Worm (Caenorhabditis elegans): ENCODE data around the gene srg-65.
"Not testable (repeated sequence)": the region's sequence is repeated elsewhere in the genome, so short reads cannot be mapped to it uniquely, and the experiment has no call there.

Gene srg-65

DNA sequence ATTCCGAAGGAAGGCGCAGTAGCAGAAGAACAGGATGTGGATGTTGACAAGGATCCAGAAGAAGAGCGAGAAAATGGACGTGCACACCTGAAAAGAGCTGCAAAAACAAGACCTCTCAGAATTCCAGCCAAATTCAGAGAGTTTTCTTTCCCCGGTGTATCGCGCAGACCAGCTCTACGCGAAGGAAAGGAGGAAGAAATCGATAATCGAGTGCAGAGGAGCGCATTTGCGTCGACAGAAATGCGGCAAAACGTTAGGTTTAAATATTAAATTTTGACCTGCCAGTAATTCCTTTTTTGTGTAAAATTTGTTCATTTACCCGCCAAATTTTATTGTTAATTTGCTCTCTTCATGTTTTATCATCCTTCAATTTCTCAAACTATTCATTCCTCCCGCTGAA is 7.0 kb downstream of the srg-65 start:
- TF ChIP-seq unc-55 (GFP tag; optimal IDR thresholded peaks at IDR 0.05) (peak; percentile 20), nhr-23 (tag; optimal IDR thresholded peaks at IDR 0.05) (no peak), lin-39 (tag; optimal IDR thresholded peaks at IDR 0.05) (no peak)

DNA sequence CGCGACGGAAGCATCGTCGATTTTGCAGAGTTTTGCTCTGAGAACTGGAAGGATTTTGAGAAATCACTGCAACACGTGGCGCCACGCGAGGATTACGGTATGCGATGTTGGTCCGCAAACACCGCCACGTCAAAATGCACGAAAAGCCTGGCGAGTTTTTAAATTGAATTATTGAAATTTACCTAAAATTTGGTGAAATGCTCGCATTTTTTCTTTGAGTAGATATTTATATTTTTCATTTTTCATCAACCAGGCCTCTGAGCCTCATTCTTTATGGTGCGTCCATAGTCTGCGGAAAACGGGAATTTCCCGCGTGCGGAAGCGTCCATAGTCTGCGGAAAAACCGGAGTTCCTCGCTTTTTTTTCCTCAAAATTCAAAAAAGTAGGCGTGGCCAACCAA is 13.8 kb downstream of the srg-65 start, which contains the start of gene ZC317.7:
Gene ZC317.7, minus strand, starts transcription at position 101 of the 400 bp plus-strand sequence.
- TF ChIP-seq ZK546.5 (tag; optimal IDR thresholded peaks at IDR 0.05); C34F6.9 (tag; optimal IDR thresholded peaks at IDR 0.05); lin-13 (GFP tag; optimal IDR thresholded peaks at IDR 0.05): not testable (repeated sequence)

DNA sequence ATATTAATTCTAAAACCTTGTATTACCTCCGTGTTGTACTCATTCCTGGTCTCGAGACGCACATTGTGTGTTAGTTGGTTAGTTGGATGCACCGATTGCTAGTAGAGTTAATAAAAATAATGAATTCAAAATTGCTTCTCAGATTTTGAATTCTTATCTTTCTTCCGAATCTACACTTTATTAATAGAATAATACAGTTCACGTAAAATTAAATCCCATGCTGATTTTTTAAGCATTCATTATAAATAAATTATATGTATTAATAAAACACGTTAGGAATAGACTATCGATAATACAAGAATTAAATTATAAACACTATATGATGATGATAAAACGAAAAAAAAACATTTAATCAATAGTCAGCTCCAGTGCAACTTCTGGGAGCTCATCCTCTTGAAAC is 16.3 kb downstream of the srg-65 start, which contains the start of gene ZC317.6:
Gene ZC317.6, minus strand, starts transcription at position 101 of the 400 bp plus-strand sequence.
- TF ChIP-seq alr-1, ZK546.5, nhr-11 (tag; optimal IDR thresholded peaks at IDR 0.05): not testable (repeated sequence)

DNA sequence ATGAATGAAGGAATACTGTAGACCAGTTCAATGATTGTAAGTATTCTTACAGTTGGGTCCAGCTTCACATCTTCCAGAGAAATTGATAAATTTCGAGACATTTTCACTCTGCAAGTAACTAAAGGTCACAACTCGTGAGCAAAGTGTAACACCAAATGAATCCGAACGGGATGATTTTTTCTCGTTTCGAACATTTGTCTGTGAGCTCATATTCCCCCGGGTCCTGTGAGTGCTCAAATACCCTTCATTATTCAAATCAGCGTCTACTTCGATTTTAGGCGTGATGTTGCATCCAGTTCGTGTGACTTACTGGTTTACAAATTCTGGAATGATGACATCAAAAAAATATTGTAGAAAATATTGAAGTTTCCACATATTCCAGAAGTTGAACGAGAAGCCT is 19.4 kb downstream of the srg-65 start, which contains the start of gene srg-68:
Gene srg-68, minus strand, starts transcription at position 101 of the 400 bp plus-strand sequence.
- no peak for TF ChIP-seq mbf-1 (tag; optimal IDR thresholded peaks at IDR 0.05)
- no peak for TF ChIP-seq gmeb-1 (tag; optimal IDR thresholded peaks at IDR 0.05)
- no peak for TF ChIP-seq nhr-129 (tag; optimal IDR thresholded peaks at IDR 0.05)
- no peak for TF ChIP-seq dmd-4 (tag; optimal IDR thresholded peaks at IDR 0.05)
- no peak for TF ChIP-seq nhr-21 (tag; optimal IDR thresholded peaks at IDR 0.05)
- no peak for TF ChIP-seq ceh-82 (tag; optimal IDR thresholded peaks at IDR 0.05)
- no peak for TF ChIP-seq C34F6.9 (tag; optimal IDR thresholded peaks at IDR 0.05)
- no peak for TF ChIP-seq crh-2 (tag; optimal IDR thresholded peaks at IDR 0.05)
- TF ChIP-seq nhr-10 (tag; optimal IDR thresholded peaks at IDR 0.05): no peak
- no peak for TF ChIP-seq nhr-6 (tag; optimal IDR thresholded peaks at IDR 0.05)
- TF ChIP-seq nhr-11 (tag; optimal IDR thresholded peaks at IDR 0.05): no peak
- TF ChIP-seq ceh-16 (tag; optimal IDR thresholded peaks at IDR 0.05): no peak
- TF ChIP-seq lsy-2 (tag; optimal IDR thresholded peaks at IDR 0.05): no peak
- no peak for TF ChIP-seq F13H6.1 (tag; optimal IDR thresholded peaks at IDR 0.05)
- TF ChIP-seq skn-1 (tag; optimal IDR thresholded peaks at IDR 0.05): no peak
- no peak for TF ChIP-seq snpc-4 (tag; optimal IDR thresholded peaks at IDR 0.05)
- no peak for TF ChIP-seq zag-1 (tag; optimal IDR thresholded peaks at IDR 0.05)
- no peak for TF ChIP-seq ztf-1 (GFP tag; conservative IDR thresholded peaks at IDR 0.05)

DNA sequence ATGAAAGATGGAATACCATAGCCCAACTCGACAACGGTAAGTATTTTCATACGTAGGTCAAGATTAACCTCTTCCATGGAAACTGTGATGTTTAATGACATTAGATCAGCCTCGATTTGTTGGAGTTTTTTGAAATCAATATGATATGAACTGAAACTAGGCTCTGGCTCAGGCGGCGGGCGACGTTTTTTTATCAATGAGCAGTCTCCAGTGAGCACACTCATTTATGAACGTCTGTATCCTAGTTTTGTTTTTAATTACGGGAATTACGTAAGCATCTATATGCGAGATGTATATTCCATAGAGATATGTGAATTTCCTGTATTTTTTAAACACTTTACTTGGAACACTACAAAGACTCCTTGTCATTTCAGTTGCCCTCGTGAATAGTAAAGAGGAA is 21.9 kb downstream of the srg-65 start, which contains the start of gene srg-67:
Gene srg-67, minus strand, starts transcription at position 101 of the 400 bp plus-strand sequence.
- TF ChIP-seq nhr-12 (tag; optimal IDR thresholded peaks at IDR 0.05) (no peak), nhr-237 (tag; optimal IDR thresholded peaks at IDR 0.05) (no peak), ceh-82 (tag; optimal IDR thresholded peaks at IDR 0.05) (no peak), ztf-1 (GFP tag; conservative IDR thresholded peaks at IDR 0.05) (no peak), sma-3 (GFP tag; optimal IDR thresholded peaks at IDR 0.05) (no peak), elt-3 (tag; optimal IDR thresholded peaks at IDR 0.05) (no peak), crh-2 (tag; optimal IDR thresholded peaks at IDR 0.05) (no peak), unc-55 (GFP tag; optimal IDR thresholded peaks at IDR 0.05) (no peak), peb-1 (tag; optimal IDR thresholded peaks at IDR 0.05) (no peak), sma-9 (GFP tag; optimal IDR thresholded peaks at IDR 0.05) (no peak), sma-9 (tag; optimal IDR thresholded peaks at IDR 0.05) (no peak)

DNA sequence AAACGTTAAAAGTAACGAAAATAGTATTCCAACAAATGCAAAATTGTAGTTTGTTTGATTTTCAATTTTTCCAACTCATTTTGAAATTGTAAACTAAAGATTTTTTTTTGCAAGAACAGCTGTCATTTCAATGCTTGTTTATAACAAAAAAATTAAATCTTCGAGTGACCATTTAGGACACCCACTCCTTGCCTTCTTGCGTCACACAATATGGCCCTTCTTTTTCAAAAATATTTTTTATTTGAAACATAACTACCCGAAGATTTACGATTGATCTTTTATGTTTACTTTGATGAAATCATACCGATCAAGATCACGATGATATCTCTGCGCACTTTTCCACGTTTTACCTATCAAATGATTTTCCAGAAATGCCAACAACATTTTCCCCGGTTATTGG is 25.0 kb downstream of the srg-65 start, which contains the start of gene ZC317.2:
Gene ZC317.2, plus strand, starts transcription at position 301 of the 400 bp plus-strand sequence.
- TF ChIP-seq nhr-21 (tag; optimal IDR thresholded peaks at IDR 0.05): no peak
- no peak for TF ChIP-seq Y55F3AM.14 (GFP tag; optimal IDR thresholded peaks at IDR 0.05)
- TF ChIP-seq lin-13 (GFP tag; optimal IDR thresholded peaks at IDR 0.05): no peak
- TF ChIP-seq nhr-11 (tag; optimal IDR thresholded peaks at IDR 0.05): no peak
- TF ChIP-seq ztf-11 (tag; optimal IDR thresholded peaks at IDR 0.05): no peak
- TF ChIP-seq dmd-4 (tag; optimal IDR thresholded peaks at IDR 0.05): no peak
- TF ChIP-seq ztf-4 (tag; optimal IDR thresholded peaks at IDR 0.05): no peak
- no peak for TF ChIP-seq nhr-23 (tag; optimal IDR thresholded peaks at IDR 0.05)
- no peak for TF ChIP-seq mbf-1 (tag; optimal IDR thresholded peaks at IDR 0.05)
- TF ChIP-seq elt-1 (tag; optimal IDR thresholded peaks at IDR 0.05): no peak
- no peak for TF ChIP-seq aly-2 (tag; optimal IDR thresholded peaks at IDR 0.05)
- no peak for TF ChIP-seq ZK546.5 (tag; optimal IDR thresholded peaks at IDR 0.05)
- TF ChIP-seq crh-2 (tag; optimal IDR thresholded peaks at IDR 0.05): no peak
- no peak for TF ChIP-seq nhr-77 (tag; optimal IDR thresholded peaks at IDR 0.05)
- no peak for TF ChIP-seq elt-3 (tag; optimal IDR thresholded peaks at IDR 0.05)
